Fruit fly (Drosophila melanogaster): ENCODE results near the gene Rev1.

Rev1 gene

DNA sequence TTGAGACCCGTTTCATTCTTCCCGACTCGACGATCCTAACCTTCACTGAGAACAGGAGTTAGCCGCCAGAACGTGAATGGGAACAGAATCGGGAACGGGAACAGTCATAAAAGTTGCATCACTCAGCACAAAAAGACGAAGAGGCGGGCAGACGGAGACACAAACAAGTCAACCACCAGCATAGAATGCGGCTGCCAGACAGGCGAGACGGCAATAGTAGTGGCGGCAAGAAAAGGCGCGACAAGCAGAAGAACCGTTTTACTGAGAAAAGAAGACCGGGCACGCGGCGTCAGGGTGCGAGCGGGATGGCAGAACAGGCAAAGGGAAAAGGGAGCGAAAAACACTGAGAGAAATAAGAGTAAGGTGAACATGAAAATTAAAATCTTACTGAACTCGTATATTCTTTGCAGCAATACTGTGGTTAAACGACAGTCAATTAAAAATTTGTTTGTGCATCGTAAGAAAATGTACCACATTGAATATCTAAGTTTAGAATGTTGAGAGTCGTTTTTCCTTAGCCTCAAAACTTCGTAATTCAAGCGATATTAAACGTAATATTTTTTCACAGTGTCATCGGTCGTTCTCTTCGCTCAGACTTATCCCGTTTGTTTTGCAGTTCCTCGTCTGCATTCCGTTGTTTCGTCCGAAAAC is 13.7 kb upstream of the Rev1 start (continued):
- TF ChIP-seq PHDP (tag; optimal IDR thresholded peaks at IDR 0.05) (peak; percentile 78), ara (GFP tag; IDR thresholded peaks at IDR 0.05) (peak; percentile 85), CG16779 (GFP tag; IDR thresholded peaks at IDR 0.05) (no peak), CG12104 (GFP tag; optimal IDR thresholded peaks at IDR 0.05) (peak; percentile 61), CG7357 (GFP tag; IDR thresholded peaks at IDR 0.05) (peak; percentile 37; the same call in 1 of the 3 replicates), CG7271 (tag; optimal IDR thresholded peaks at IDR 0.05) (peak; percentile 60), nerfin-1 (tag; optimal IDR thresholded peaks at IDR 0.05) (peak; percentile 81), CG1233 (GFP tag; optimal IDR thresholded peaks at IDR 0.05) (peak; percentile 88), Dref (GFP tag; IDR thresholded peaks at IDR 0.05) (no peak), Rx (GFP tag; IDR thresholded peaks at IDR 0.05) (peak; percentile 71), BEAF-32 (GFP tag; optimal IDR thresholded peaks at IDR 0.05) (no peak), CG13624 (GFP tag; optimal IDR thresholded peaks at IDR 0.05) (peak; percentile 76), bbx (GFP tag; IDR thresholded peaks at IDR 0.05; ENCODE audit: partially characterized antibody) (no peak), bab2 (GFP tag; optimal IDR thresholded peaks at IDR 0.05) (peak; percentile 86), kay (GFP tag; optimal IDR thresholded peaks at IDR 0.05) (peak; percentile 63), CG13287 (GFP tag; IDR thresholded peaks at IDR 0.05; ENCODE audit: partially characterized antibody) (no peak), CG2678 (tag; optimal IDR thresholded peaks at IDR 0.05) (peak; percentile 87), Atf6 (GFP tag; IDR thresholded peaks at IDR 0.05) (peak; percentile 63), trh (GFP tag; optimal IDR thresholded peaks at IDR 0.05) (peak; percentile 61), vnd (GFP tag; IDR thresholded peaks at IDR 0.05; ENCODE audit: partially characterized antibody) (no peak), Chrac-16 (GFP tag; optimal IDR thresholded peaks at IDR 0.05) (peak; percentile 87), B-H1 (GFP tag; IDR thresholded peaks at IDR 0.05) (peak; percentile 61), pho (GFP tag; optimal IDR thresholded peaks at IDR 0.05) (peak; percentile 73), row (GFP tag; IDR thresholded peaks at IDR 0.05) (peak; percentile 89), ewg (GFP tag; optimal IDR thresholded peaks at IDR 0.05) (peak; percentile 72), Antp (GFP tag; optimal IDR thresholded peaks at IDR 0.05) (peak; percentile 85), kah (GFP tag; optimal IDR thresholded peaks at IDR 0.05) (peak; percentile 44), ranshi (GFP tag; IDR thresholded peaks at IDR 0.05) (peak; percentile 72), Hr51 (GFP tag; optimal IDR thresholded peaks at IDR 0.05) (peak; percentile 73 to 81), CG17612 (GFP tag; IDR thresholded peaks at IDR 0.05) (0 out of 2 replicates have a peak, but pooled peaks have one; percentile 7), fd3F (GFP tag; optimal IDR thresholded peaks at IDR 0.05) (peak; percentile 31), cato (GFP tag; optimal IDR thresholded peaks at IDR 0.05; ENCODE audit: borderline replicate concordance) (peak; percentile 73), CG15601 (tag; optimal IDR thresholded peaks at IDR 0.05) (peak; percentile 88), Adf1 (GFP tag; IDR thresholded peaks at IDR 0.05) (0 out of 2 replicates have a peak, but pooled peaks have one; percentile 14), CG6854 (GFP tag; optimal IDR thresholded peaks at IDR 0.05) (peak; percentile 39), crc (GFP tag; optimal IDR thresholded peaks at IDR 0.05) (peak; percentile 73), Max (GFP tag; optimal IDR thresholded peaks at IDR 0.05) (peak; percentile 79), gro (GFP tag; optimal IDR thresholded peaks at IDR 0.05) (peak; percentile 24), repo (GFP tag; optimal IDR thresholded peaks at IDR 0.05) (peak; percentile 77), Oli (tag; optimal IDR thresholded peaks at IDR 0.05) (peak; percentile 85), gcm2 (GFP tag; optimal IDR thresholded peaks at IDR 0.05) (peak; percentile 80), CG16815 (GFP tag; optimal IDR thresholded peaks at IDR 0.05) (peak; percentile 86), tin (GFP tag; optimal IDR thresholded peaks at IDR 0.05) (peak; percentile 86), slou (GFP tag; optimal IDR thresholded peaks at IDR 0.05) (peak; percentile 40), CG4282 (GFP tag; optimal IDR thresholded peaks at IDR 0.05) (no peak), Dbx (GFP tag; IDR thresholded peaks at IDR 0.05) (peak; percentile 61; the same call in 1 of the 3 replicates), CG7372 (GFP tag; IDR thresholded peaks at IDR 0.05) (peak; percentile 48; the same call in 1 of the 2 replicates), crol (GFP tag; IDR thresholded peaks at IDR 0.05) (peak; percentile 63), H2.0 (GFP tag; IDR thresholded peaks at IDR 0.05) (peak; percentile 56), CG6272 (GFP tag; IDR thresholded peaks at IDR 0.05) (peak; percentile 32; the same call in 1 of the 2 replicates)
